Worm (Caenorhabditis elegans): ENCODE measurements around the gene lem-4.
A peak's percentile ranks its signal among the peaks of the same experiment; 100 is the strongest.
"Not testable (repeated sequence)": the region's sequence is repeated elsewhere in the genome, so short reads cannot be mapped to it uniquely, and the experiment has no call there.

The lem-4 gene

ce11 chrIV:817879-818278 is 36.7 kb downstream of the lem-4 start:
- TF ChIP-seq unc-3 (GFP tag; conservative IDR thresholded peaks at IDR 0.05) (no peak), unc-3 (tag; optimal IDR thresholded peaks at IDR 0.05) (no peak), nhr-232 (tag; optimal IDR thresholded peaks at IDR 0.05) (no peak), eyg-1 (tag; optimal IDR thresholded peaks at IDR 0.05) (no peak), lin-11 (tag; optimal IDR thresholded peaks at IDR 0.05) (no peak), pha-2 (tag; optimal IDR thresholded peaks at IDR 0.05) (no peak), unc-42 (tag; optimal IDR thresholded peaks at IDR 0.05) (no peak)

ce11 chrIV:813341-813740 is 41.2 kb downstream of the lem-4 start:
- TF ChIP-seq hlh-30 (tag; optimal IDR thresholded peaks at IDR 0.05; ENCODE audit: insufficient read depth) (peak; percentile 4), ceh-45 (GFP tag; IDR thresholded peaks at IDR 0.05) (0 out of 2 replicates have a peak, but pooled peaks have one; percentile 36), unc-3 (GFP tag; conservative IDR thresholded peaks at IDR 0.05) (peak; percentile 23; the same call in 1 of the 2 replicates), ceh-2 (tag; optimal IDR thresholded peaks at IDR 0.05) (peak; percentile 20), ceh-31 (tag; optimal IDR thresholded peaks at IDR 0.05) (peak; percentile 58), tbx-2 (tag; optimal IDR thresholded peaks at IDR 0.05) (peak; percentile 37), ceh-34 (tag; optimal IDR thresholded peaks at IDR 0.05) (peak; percentile 7), C08G9.2 (tag; optimal IDR thresholded peaks at IDR 0.05) (peak; percentile 56), rnt-1 (tag; optimal IDR thresholded peaks at IDR 0.05) (peak; percentile 16)
- TF ChIP-seq unc-3 (tag; optimal IDR thresholded peaks at IDR 0.05): not testable (repeated sequence)

ce11 chrIV:807027-807516 is 47.5 kb downstream of the lem-4 start, which contains the start of gene Y55F3BL.6:
Gene Y55F3BL.6, minus strand, starts transcription at chrIV:807077.
- no peak for TF ChIP-seq hlh-8 (tag; optimal IDR thresholded peaks at IDR 0.05)
- TF ChIP-seq sdc-2 (tag; optimal IDR thresholded peaks at IDR 0.05): no peak
- no peak for TF ChIP-seq nhr-232 (tag; optimal IDR thresholded peaks at IDR 0.05)
- no peak for TF ChIP-seq ceh-34 (tag; optimal IDR thresholded peaks at IDR 0.05)
- no peak for TF ChIP-seq sox-4 (tag; optimal IDR thresholded peaks at IDR 0.05)
- TF ChIP-seq ceh-30 (tag; optimal IDR thresholded peaks at IDR 0.05): no peak
- TF ChIP-seq ceh-22 (tag; optimal IDR thresholded peaks at IDR 0.05): no peak
- TF ChIP-seq ceh-24 (tag; optimal IDR thresholded peaks at IDR 0.05): no peak
- TF ChIP-seq tbx-2 (tag; optimal IDR thresholded peaks at IDR 0.05): no peak
- no peak for TF ChIP-seq hlh-13 (GFP tag; optimal IDR thresholded peaks at IDR 0.05)
- no peak for TF ChIP-seq unc-3 (GFP tag; conservative IDR thresholded peaks at IDR 0.05)
- no peak for TF ChIP-seq unc-3 (tag; optimal IDR thresholded peaks at IDR 0.05)
- no peak for TF ChIP-seq fkh-6 (tag; optimal IDR thresholded peaks at IDR 0.05)
- TF ChIP-seq pat-9 (tag; optimal IDR thresholded peaks at IDR 0.05): no peak
- no peak for TF ChIP-seq elt-2 (tag; optimal IDR thresholded peaks at IDR 0.05)
- TF ChIP-seq fkh-10 (GFP tag; optimal IDR thresholded peaks at IDR 0.05): no peak
- TF ChIP-seq hlh-15 (tag; optimal IDR thresholded peaks at IDR 0.05): no peak

- peak; percentile 27 for TF ChIP-seq ceh-48 (tag; optimal IDR thresholded peaks at IDR 0.05)
- TF ChIP-seq elt-4 (tag; optimal IDR thresholded peaks at IDR 0.05): no peak
- TF ChIP-seq eyg-1 (tag; optimal IDR thresholded peaks at IDR 0.05): no peak
- TF ChIP-seq lin-11 (tag; optimal IDR thresholded peaks at IDR 0.05): no peak
Observed at ce11 chrIV:805693-806092, 48.9 kb downstream of the lem-4 start.

ce11 chrIV:804802-805201 is 49.8 kb downstream of the lem-4 start, which contains the start of gene Y55F3BL.4:
Gene Y55F3BL.4, plus strand, starts transcription at chrIV:805102.
- TF ChIP-seq elt-4 (tag; optimal IDR thresholded peaks at IDR 0.05) (no peak), gmeb-2 (tag; optimal IDR thresholded peaks at IDR 0.05) (no peak), hlh-8 (tag; optimal IDR thresholded peaks at IDR 0.05) (no peak), fax-1 (tag; optimal IDR thresholded peaks at IDR 0.05) (no peak), nhr-232 (tag; optimal IDR thresholded peaks at IDR 0.05) (no peak)

- TF ChIP-seq dve-1 (tag; optimal IDR thresholded peaks at IDR 0.05) (no peak), pqm-1 (tag; optimal IDR thresholded peaks at IDR 0.05) (no peak), F13H6.1 (tag; optimal IDR thresholded peaks at IDR 0.05) (no peak), gmeb-2 (tag; optimal IDR thresholded peaks at IDR 0.05) (no peak), fax-1 (tag; optimal IDR thresholded peaks at IDR 0.05) (no peak), zip-5 (tag; optimal IDR thresholded peaks at IDR 0.05) (no peak), lin-11 (tag; optimal IDR thresholded peaks at IDR 0.05) (no peak), pat-9 (tag; optimal IDR thresholded peaks at IDR 0.05) (no peak), ceh-30 (tag; optimal IDR thresholded peaks at IDR 0.05) (no peak), C38D4.7 (GFP tag; optimal IDR thresholded peaks at IDR 0.05) (no peak), hlh-30 (tag; optimal IDR thresholded peaks at IDR 0.05; ENCODE audit: insufficient read depth) (no peak), lim-6 (tag; optimal IDR thresholded peaks at IDR 0.05) (no peak), dmd-4 (tag; optimal IDR thresholded peaks at IDR 0.05; ENCODE audit: borderline replicate concordance) (no peak), ceh-22 (tag; optimal IDR thresholded peaks at IDR 0.05) (no peak), ceh-34 (tag; optimal IDR thresholded peaks at IDR 0.05) (no peak), sox-2 (GFP tag; IDR thresholded peaks at IDR 0.05) (no peak), pha-2 (tag; optimal IDR thresholded peaks at IDR 0.05) (no peak), C08G9.2 (tag; optimal IDR thresholded peaks at IDR 0.05) (no peak), unc-86 (tag; optimal IDR thresholded peaks at IDR 0.05) (no peak), unc-42 (tag; optimal IDR thresholded peaks at IDR 0.05) (no peak)
Observed at ce11 chrIV:801162-801561, 53.4 kb downstream of the lem-4 start.

Data from whole organism, late embryonic.